Worm (Caenorhabditis elegans) whole organism, L2 larva: ENCODE measurements around the gene act-4.

Experiments
- crh-2 ChIP-seq: sonication (generic microtip); optimal IDR thresholded peaks from 2 replicates; lab custom pipeline; 2017; ENCODE audit warnings: missing biosample characterization, missing genetic modification characterization
- elt-1 ChIP-seq: fragments of 150-350 bp; optimal IDR thresholded peaks from 2 replicates; lab custom pipeline; 2014; ENCODE audit warnings: missing biosample characterization, missing genetic modification characterization
- mdl-1 ChIP-seq, 2 experiments: fragments of 150-350 bp in 1 of 2; sonication (generic microtip) in 1 of 2; optimal IDR thresholded peaks; 2 replicates each; lab custom pipeline; 2017; ENCODE audit warnings: missing biosample characterization in 2 of 2, missing genetic modification characterization in 2 of 2
- nhr-77 ChIP-seq: fragments of 150-350 bp; optimal IDR thresholded peaks from 2 replicates; lab custom pipeline; 2014; ENCODE audit warnings: missing biosample characterization, missing genetic modification characterization
- skn-1 ChIP-seq: sonication (generic microtip); optimal IDR thresholded peaks from 2 replicates; lab custom pipeline; 2017; ENCODE audit warnings: missing biosample characterization, missing genetic modification characterization
- snpc-4 ChIP-seq: fragments of 150-350 bp; optimal IDR thresholded peaks from 2 replicates; lab custom pipeline; 2014; ENCODE audit warnings: missing biosample characterization, missing genetic modification characterization
- unc-39 ChIP-seq: fragments of 150-350 bp; optimal IDR thresholded peaks from 2 replicates; lab custom pipeline; 2014; ENCODE audit warnings: missing biosample characterization, missing genetic modification characterization

DNA sequence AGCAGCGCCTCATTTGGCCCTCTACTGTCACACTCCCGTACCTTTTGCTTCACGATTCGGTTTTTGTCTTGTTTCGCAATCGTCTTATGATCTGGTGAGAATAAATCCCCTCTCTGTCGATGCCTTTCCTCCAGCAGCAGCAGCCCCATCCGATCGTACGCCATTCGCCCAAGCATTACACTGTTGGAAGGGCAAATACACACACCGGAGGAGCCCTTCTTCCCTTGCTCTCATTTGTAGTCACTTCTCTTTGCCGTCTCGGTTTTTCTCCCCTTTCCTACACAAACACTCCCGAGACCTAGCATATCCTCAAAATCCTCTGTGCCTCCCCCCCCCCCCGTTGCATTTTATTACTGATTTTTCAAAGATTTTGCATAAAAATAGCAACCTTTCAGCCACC lies 38.5 kb downstream of the act-4 start, which contains the start of gene set-30:
- TF ChIP-seq unc-39 (no peak), snpc-4 (tag; lab: Kevin White, UChicago) (no peak), nhr-77 (no peak), elt-1 (tag; lab: Kevin White, UChicago) (no peak), crh-2 (no peak), mdl-1 (tag; optimal IDR thresholded peaks at IDR 0.05; lab: Kevin White, UChicago) (no peak), skn-1 (tag; lab: Kevin White, UChicago) (no peak)
